Fruit fly (Drosophila melanogaster): ENCODE results near the gene Eip78C.
A peak's percentile ranks its signal among the peaks of the same experiment; 100 is the strongest.

DNA sequence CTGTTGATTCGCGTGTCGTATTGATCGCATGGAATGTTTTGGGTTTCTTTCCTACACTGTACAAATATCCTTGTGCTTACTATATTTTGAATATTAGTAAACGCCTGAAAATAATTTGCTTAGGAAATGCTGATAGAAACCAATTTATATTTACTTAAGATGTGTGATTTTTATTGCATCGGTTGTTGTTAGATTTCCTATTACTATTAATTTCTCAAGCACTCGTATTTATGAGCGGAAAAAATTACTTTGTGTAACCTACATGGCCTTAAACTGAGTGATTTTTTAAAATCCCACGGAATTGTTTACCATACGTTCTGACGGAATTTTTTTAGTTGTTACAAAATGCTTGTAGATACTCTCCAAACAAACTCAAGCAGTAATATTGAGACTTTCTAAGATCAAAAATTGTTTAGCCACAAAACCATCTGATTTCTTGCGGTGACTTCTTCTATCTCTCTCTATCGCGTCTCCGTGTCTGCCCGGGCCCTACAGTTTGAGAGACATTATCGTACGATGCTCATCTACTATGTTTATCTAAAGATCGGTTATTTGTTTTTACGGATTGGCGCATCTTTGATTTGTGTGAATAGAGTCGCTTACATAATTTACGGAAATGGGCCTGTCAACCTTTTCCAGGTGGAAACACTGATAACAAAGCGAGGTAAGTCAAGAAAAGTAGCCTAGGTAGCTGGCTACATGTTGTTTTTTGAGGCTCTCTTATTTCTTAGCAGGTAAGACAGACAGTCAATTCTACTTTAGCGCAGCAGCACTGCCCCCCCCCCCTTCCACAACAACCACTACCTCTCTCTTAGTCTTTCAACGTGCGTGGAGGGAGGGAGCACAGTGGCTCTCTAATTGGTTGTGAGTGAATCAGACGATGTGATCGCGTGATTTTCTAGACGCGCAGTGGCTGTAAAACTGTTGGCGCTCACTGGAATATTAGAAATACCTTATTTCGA lies 50.2 kb downstream of the Eip78C start:
- TF ChIP-seq zfh2 (GFP tag; optimal IDR thresholded peaks at IDR 0.05) (peak; percentile 54), Trl (optimal IDR thresholded peaks at IDR 0.05) (peak; percentile 50 to 51), Trl (GFP tag; optimal IDR thresholded peaks at IDR 0.05) (peak; percentile 68), CG13775 (GFP tag; optimal IDR thresholded peaks at IDR 0.05) (peak; percentile 75)

Measured in whole organism, embryonic.